Fruit fly (Drosophila melanogaster): ENCODE data around the gene cyst.

The cyst gene

dm6 chr2L:19528308-19528707 lies 19.7 kb upstream of the cyst start (continued):
- TF ChIP-seq CG15514 (GFP tag; optimal IDR thresholded peaks at IDR 0.05) (peak; percentile 94), CG7987 (GFP tag; optimal IDR thresholded peaks at IDR 0.05) (peak; percentile 91), crc (GFP tag; optimal IDR thresholded peaks at IDR 0.05) (peak; percentile 92), pb (GFP tag; optimal IDR thresholded peaks at IDR 0.05) (peak; percentile 82), CG12942 (GFP tag; optimal IDR thresholded peaks at IDR 0.05) (peak; percentile 85), sna (GFP tag; IDR thresholded peaks at IDR 0.05; ENCODE audit: partially characterized antibody) (no peak), Hsf (GFP tag; optimal IDR thresholded peaks at IDR 0.05) (peak; percentile 97), CG3847 (GFP tag; IDR thresholded peaks at IDR 0.05) (peak; percentile 98), CG7271 (tag; optimal IDR thresholded peaks at IDR 0.05) (peak; percentile 49), Sox102F (GFP tag; optimal IDR thresholded peaks at IDR 0.05) (peak; percentile 91), Hr3 (GFP tag; optimal IDR thresholded peaks at IDR 0.05) (peak; percentile 89), CG13123 (GFP tag; optimal IDR thresholded peaks at IDR 0.05) (peak; percentile 86), CG6272 (GFP tag; IDR thresholded peaks at IDR 0.05) (peak; percentile 92), CG1832 (GFP tag; optimal IDR thresholded peaks at IDR 0.05) (no peak), so (GFP tag; IDR thresholded peaks at IDR 0.05) (peak; percentile 95), CG42726 (GFP tag; IDR thresholded peaks at IDR 0.05; ENCODE audit: partially characterized antibody) (no peak), PHDP (tag; optimal IDR thresholded peaks at IDR 0.05) (peak; percentile 98), chif (GFP tag; optimal IDR thresholded peaks at IDR 0.05) (peak; percentile 83 to 93), CG9876 (GFP tag; optimal IDR thresholded peaks at IDR 0.05) (peak; percentile 90), Bgb (GFP tag; IDR thresholded peaks at IDR 0.05; ENCODE audit: partially characterized antibody) (no peak), jing (GFP tag; optimal IDR thresholded peaks at IDR 0.05) (peak; percentile 67), slp2 (GFP tag; optimal IDR thresholded peaks at IDR 0.05) (peak; percentile 89), Fer3 (tag; optimal IDR thresholded peaks at IDR 0.05) (peak; percentile 98), gsb (GFP tag; IDR thresholded peaks at IDR 0.05) (peak; percentile 97), BEAF-32 (GFP tag; optimal IDR thresholded peaks at IDR 0.05) (peak; percentile 3), cas (GFP tag; IDR thresholded peaks at IDR 0.05) (peak; percentile 97), wdn (GFP tag; IDR thresholded peaks at IDR 0.05) (peak; percentile 96), Dbx (GFP tag; IDR thresholded peaks at IDR 0.05) (peak; percentile 98), eve (GFP tag; optimal IDR thresholded peaks at IDR 0.05) (no peak), fru (optimal IDR thresholded peaks at IDR 0.05) (no peak), unc-4 (GFP tag; IDR thresholded peaks at IDR 0.05; ENCODE audit: partially characterized antibody) (0 out of 2 replicates have a peak, but pooled peaks have one; percentile 29), Doc3 (GFP tag; IDR thresholded peaks at IDR 0.05; ENCODE audit: partially characterized antibody) (no peak), Lhr (GFP tag; optimal IDR thresholded peaks at IDR 0.05) (peak; percentile 25), CG2678 (tag; optimal IDR thresholded peaks at IDR 0.05) (peak; percentile 98), CG13287 (GFP tag; IDR thresholded peaks at IDR 0.05; ENCODE audit: partially characterized antibody) (peak; percentile 58; the same call in 1 of the 2 replicates), CG4617 (GFP tag; optimal IDR thresholded peaks at IDR 0.05; ENCODE audit: borderline replicate concordance) (peak; percentile 67), tx (GFP tag; optimal IDR thresholded peaks at IDR 0.05) (peak; percentile 93), CG6654 (GFP tag; optimal IDR thresholded peaks at IDR 0.05) (peak; percentile 71), CG2712 (tag; optimal IDR thresholded peaks at IDR 0.05) (peak; percentile 91), CG12769 (tag; optimal IDR thresholded peaks at IDR 0.05) (peak; percentile 99), Sox100B (GFP tag; optimal IDR thresholded peaks at IDR 0.05) (peak; percentile 86), Ets97D (GFP tag; optimal IDR thresholded peaks at IDR 0.05) (peak; percentile 84), otp (GFP tag; IDR thresholded peaks at IDR 0.05) (peak; percentile 92), CG31224 (GFP tag; IDR thresholded peaks at IDR 0.05) (peak; percentile 94), Gsc (GFP tag; IDR thresholded peaks at IDR 0.05) (peak; percentile 66), Usf (GFP tag; optimal IDR thresholded peaks at IDR 0.05) (peak; percentile 94), kni (GFP tag; optimal IDR thresholded peaks at IDR 0.05) (no peak), CG31388 (GFP tag; optimal IDR thresholded peaks at IDR 0.05) (peak; percentile 83), cato (GFP tag; optimal IDR thresholded peaks at IDR 0.05; ENCODE audit: borderline replicate concordance) (peak; percentile 79), Ada2b (GFP tag; IDR thresholded peaks at IDR 0.05) (peak; percentile 97)
